Worm (Caenorhabditis elegans) whole organism, young adult: ENCODE measurements around the gene sym-4.

Source experiments
- B0019.2 ChIP-seq: fragments of 200-800 bp; sonication (Bioruptor generic); conservative IDR thresholded peaks from 2 replicates; pipeline ENCODE4 v1.3.6; 2022; ENCODE audit warnings: missing genetic modification reagents, missing genetic modification characterization, missing compliant biosample characterization
- B0035.1 ChIP-seq: sonication (generic microtip); optimal IDR thresholded peaks from 2 replicates; lab custom pipeline; 2016; ENCODE audit warnings: missing genetic modification characterization, mild to moderate bottlenecking, missing compliant biosample characterization, missing genotype, missing genetic modification reagents
- C06A6.2 ChIP-seq: fragments of 200-800 bp; sonication (Bioruptor generic); conservative IDR thresholded peaks from 2 replicates; pipeline ENCODE4 v1.3.6; 2022; ENCODE audit warnings: missing genetic modification characterization, missing compliant biosample characterization
- D2030.7 ChIP-seq: fragments of 200-800 bp; sonication (Bioruptor generic); IDR thresholded peaks from 2 replicates; pipeline ENCODE4 v1.3.6; 2022; ENCODE audit warnings: missing genetic modification reagents, missing genetic modification characterization, missing compliant biosample characterization
- K12H6.12 ChIP-seq: fragments of 200-800 bp; sonication (Bioruptor generic); optimal IDR thresholded peaks from 2 replicates; lab custom pipeline; 2018; ENCODE audit warnings: mild to moderate bottlenecking, missing genetic modification characterization, missing compliant biosample characterization
- ZK185.1 ChIP-seq: sonication (generic microtip); optimal IDR thresholded peaks from 2 replicates; lab custom pipeline; 2016; ENCODE audit warnings: mild to moderate bottlenecking, missing genetic modification characterization, missing compliant biosample characterization; ENCODE audit not compliant: poor library complexity, severe bottlenecking
- akir-1 ChIP-seq: fragments of 200-800 bp; sonication (Bioruptor generic); optimal IDR thresholded peaks from 2 replicates; lab custom pipeline; 2018; ENCODE audit warnings: mild to moderate bottlenecking, missing genetic modification characterization, moderate library complexity, missing compliant biosample characterization
- attf-3 ChIP-seq: fragments of 200-800 bp; sonication (Bioruptor generic); conservative IDR thresholded peaks from 2 replicates; pipeline ENCODE4 v1.3.6; 2022; ENCODE audit warnings: missing genetic modification reagents, missing genetic modification characterization, missing compliant biosample characterization
- attf-5 ChIP-seq: fragments of 200-800 bp; sonication (Bioruptor generic); optimal IDR thresholded peaks from 2 replicates; lab custom pipeline; 2018; ENCODE audit warnings: mild to moderate bottlenecking, missing genetic modification characterization, missing compliant biosample characterization
- cebp-1 ChIP-seq, 2 experiments: fragments of 200-800 bp in 1 of 2; sonication (Bioruptor generic) in 1 of 2; sonication (generic microtip) in 1 of 2; IDR thresholded peaks in 1 of 2; optimal IDR thresholded peaks in 1 of 2; 2 replicates each; pipeline versions ENCODE4 v1.3.6 to Lab custom; 2017 to 2022; ENCODE audit warnings: missing compliant biosample characterization in 2 of 2, missing genetic modification characterization in 2 of 2, mild to moderate bottlenecking in 1 of 2, missing genetic modification reagents in 1 of 2, moderate library complexity in 1 of 2
- cebp-2 ChIP-seq: fragments of 200-800 bp; sonication (Bioruptor generic); IDR thresholded peaks from 2 replicates; pipeline ENCODE4 v1.3.6; 2022; ENCODE audit warnings: missing genetic modification characterization, missing compliant biosample characterization
- dox-1 ChIP-seq: fragments of 200-800 bp; sonication (Bioruptor generic); IDR thresholded peaks from 2 replicates; pipeline ENCODE4 v1.3.6; 2022; ENCODE audit warnings: missing genetic modification reagents, missing genetic modification characterization, missing compliant biosample characterization
- ekl-4 ChIP-seq: fragments of 200-800 bp; sonication (Bioruptor generic); IDR thresholded peaks from 2 replicates; pipeline ENCODE4 v1.3.6; 2022; ENCODE audit warnings: missing genetic modification reagents, missing genetic modification characterization, missing compliant biosample characterization
- him-1 ChIP-seq: sonication (generic microtip); optimal IDR thresholded peaks from 2 replicates; lab custom pipeline; 2016; ENCODE audit warnings: missing genotype, missing genetic modification reagents, missing genetic modification characterization, missing compliant biosample characterization
- hlh-12 ChIP-seq: sonication (generic microtip); optimal IDR thresholded peaks from 2 replicates; lab custom pipeline; 2016; ENCODE audit warnings: missing genetic modification characterization, missing compliant biosample characterization
- hmg-20 ChIP-seq: fragments of 200-800 bp; sonication (Bioruptor generic); IDR thresholded peaks from 2 replicates; pipeline ENCODE4 v1.3.6; 2022; ENCODE audit warnings: missing genetic modification reagents, missing genetic modification characterization, missing compliant biosample characterization
- lin-54 ChIP-seq: fragments of 200-800 bp; sonication (Bioruptor generic); optimal IDR thresholded peaks from 2 replicates; lab custom pipeline; 2018; ENCODE audit warnings: mild to moderate bottlenecking, missing genetic modification characterization, missing compliant biosample characterization
- madf-3 ChIP-seq: fragments of 200-800 bp; sonication (Bioruptor generic); IDR thresholded peaks from 2 replicates; pipeline ENCODE4 v1.3.6; 2022; ENCODE audit warnings: missing genetic modification reagents, missing genetic modification characterization, missing compliant biosample characterization
- nfya-1 ChIP-seq: sonication (generic microtip); optimal IDR thresholded peaks from 2 replicates; lab custom pipeline; 2017; ENCODE audit warnings: antibody characterized with exemption, missing compliant biosample characterization, missing genetic modification characterization, borderline replicate concordance; ENCODE audit not compliant: insufficient read depth
- nfyb-1 ChIP-seq: fragments of 200-800 bp; sonication (Bioruptor generic); IDR thresholded peaks from 2 replicates; pipeline ENCODE4 v1.3.6; 2022; ENCODE audit warnings: missing genetic modification reagents, missing genetic modification characterization, missing compliant biosample characterization
- nhr-27 ChIP-seq: fragments of 200-800 bp; sonication (Bioruptor generic); optimal IDR thresholded peaks from 2 replicates; lab custom pipeline; 2018; ENCODE audit warnings: mild to moderate bottlenecking, missing genetic modification characterization, moderate library complexity, missing compliant biosample characterization
- nhr-90 ChIP-seq: sonication (generic microtip); optimal IDR thresholded peaks from 2 replicates; lab custom pipeline; 2016; ENCODE audit warnings: missing genotype, mild to moderate bottlenecking, missing genetic modification characterization, missing compliant biosample characterization
- pbrm-1 ChIP-seq: fragments of 200-800 bp; sonication (Bioruptor generic); IDR thresholded peaks from 2 replicates; pipeline ENCODE4 v1.3.6; 2022; ENCODE audit warnings: missing genetic modification reagents, missing genetic modification characterization, missing compliant biosample characterization
- rcor-1 ChIP-seq: fragments of 200-800 bp; sonication (Bioruptor generic); IDR thresholded peaks from 2 replicates; pipeline ENCODE4 v1.3.6; 2022; ENCODE audit warnings: missing genetic modification reagents, missing genetic modification characterization, missing compliant biosample characterization
- repo-1 ChIP-seq: sonication (generic microtip); optimal IDR thresholded peaks from 2 replicates; lab custom pipeline; 2017; ENCODE audit warnings: mild to moderate bottlenecking, missing genetic modification characterization, missing compliant biosample characterization
- snpc-4 ChIP-seq, 5 experiments: fragments of 150-350 bp in 1 of 5; sonication (generic microtip) in 4 of 5; optimal IDR thresholded peaks; 2 replicates each; lab custom pipeline; 2014 to 2018; ENCODE audit warnings: missing genetic modification characterization in 5 of 5, missing biosample characterization in 3 of 5, antibody characterized with exemption in 2 of 5, mild to moderate bottlenecking in 2 of 5, missing compliant biosample characterization in 2 of 5, missing genotype in 2 of 5, moderate library complexity in 2 of 5, missing genetic modification reagents in 1 of 5
- somi-1 ChIP-seq: fragments of 200-800 bp; sonication (Bioruptor generic); optimal IDR thresholded peaks from 2 replicates; lab custom pipeline; 2018; ENCODE audit warnings: mild to moderate bottlenecking, missing genetic modification characterization, missing compliant biosample characterization
- tbx-9 ChIP-seq: sonication (generic microtip); optimal IDR thresholded peaks from 2 replicates; lab custom pipeline; 2016; ENCODE audit warnings: borderline replicate concordance, missing genetic modification characterization, inconsistent platforms, missing compliant biosample characterization
- tlf-1 ChIP-seq: fragments of 200-800 bp; sonication (Bioruptor generic); optimal IDR thresholded peaks from 2 replicates; lab custom pipeline; 2018; ENCODE audit warnings: mild to moderate bottlenecking, missing genetic modification characterization, missing compliant biosample characterization
- xnd-1 ChIP-seq: sonication (generic microtip); optimal IDR thresholded peaks from 2 replicates; lab custom pipeline; 2016; ENCODE audit warnings: missing genotype, missing genetic modification reagents, missing genetic modification characterization, missing compliant biosample characterization
- ztf-18 ChIP-seq: sonication (generic microtip); optimal IDR thresholded peaks from 2 replicates; lab custom pipeline; 2016; ENCODE audit warnings: missing genotype, mild to moderate bottlenecking, missing genetic modification characterization, missing compliant biosample characterization
- ztf-28 ChIP-seq: fragments of 200-800 bp; sonication (Bioruptor generic); IDR thresholded peaks from 2 replicates; pipeline ENCODE4 v1.3.6; 2022; ENCODE audit warnings: missing genetic modification reagents, missing genetic modification characterization, missing compliant biosample characterization
- ztf-6 ChIP-seq: fragments of 200-800 bp; sonication (Bioruptor generic); IDR thresholded peaks from 2 replicates; pipeline ENCODE4 v1.3.6; 2022; ENCODE audit warnings: missing genetic modification reagents, missing genetic modification characterization, missing compliant biosample characterization

The sym-4 gene

ce11 chrX:14146740-14147140, 22.7 kb downstream of the sym-4 start (continued):
- no peak for TF ChIP-seq madf-3
- no peak for TF ChIP-seq xnd-1 (tag; lab: Kevin White, UChicago)
- TF ChIP-seq rcor-1 (GFP tag; lab: Robert Waterston, UW) = no peak
- peak; percentile 68 for TF ChIP-seq somi-1
- TF ChIP-seq tbx-9 (tag; lab: Kevin White, UChicago) = no peak
- TF ChIP-seq hmg-20 (GFP tag; lab: Robert Waterston, UW) = no peak
- no peak for TF ChIP-seq nhr-27
- no peak for TF ChIP-seq him-1
- TF ChIP-seq C06A6.2 (GFP tag; lab: Robert Waterston, UW) = no peak; the same call in 1 of the 2 replicates
- 0 out of 2 replicates have a peak, but pooled peaks have one; percentile 51 for TF ChIP-seq pbrm-1
- no peak for TF ChIP-seq attf-3 (GFP tag; lab: Robert Waterston, UW)
- no peak for TF ChIP-seq B0019.2 (GFP tag; lab: Robert Waterston, UW)
- peak; percentile 52; the same call in 1 of the 2 replicates for TF ChIP-seq dox-1 (GFP tag; lab: Robert Waterston, UW)
- no peak for TF ChIP-seq nhr-90
- no peak for TF ChIP-seq akir-1 (GFP tag; lab: Kevin White, UChicago)
- TF ChIP-seq ztf-28 (GFP tag; lab: Robert Waterston, UW) = no peak
- TF ChIP-seq ztf-18 (tag; lab: Kevin White, UChicago) = peak; percentile 21
- TF ChIP-seq B0035.1 (tag; lab: Kevin White, UChicago) = no peak
- no peak for TF ChIP-seq nfyb-1 (GFP tag; lab: Robert Waterston, UW)
- no peak for TF ChIP-seq nfya-1 (tag; lab: Kevin White, UChicago)
- peak; percentile 11 for TF ChIP-seq ZK185.1 (tag; lab: Kevin White, UChicago)
- TF ChIP-seq hlh-12 (tag; lab: Kevin White, UChicago) = no peak
- peak; percentile 69 for TF ChIP-seq attf-5 (GFP tag; lab: Kevin White, UChicago)

DNA sequence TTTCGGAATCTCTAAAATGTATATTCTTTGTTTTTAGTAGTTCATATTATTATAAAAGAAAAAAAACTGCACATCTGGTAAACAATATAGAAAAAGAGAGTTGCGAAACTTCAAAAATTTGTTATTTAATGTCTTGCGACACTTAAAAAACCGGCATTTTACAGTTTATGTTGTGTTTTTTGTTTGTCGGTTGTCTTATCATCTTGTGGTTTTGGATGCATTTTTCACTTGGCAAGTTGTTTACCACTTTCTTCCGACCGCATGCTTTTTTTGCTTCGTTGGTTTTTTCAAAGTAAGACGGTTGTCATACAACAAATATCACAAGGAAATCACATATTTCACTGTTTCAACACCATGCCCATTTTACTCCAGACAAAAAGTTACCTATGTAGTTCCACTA, 23.8 kb downstream of the sym-4 start:
- peak; percentile 80 for TF ChIP-seq cebp-1 (GFP tag; IDR thresholded peaks at IDR 0.05; lab: Robert Waterston, UW)
- TF ChIP-seq cebp-1 (tag; optimal IDR thresholded peaks at IDR 0.05; lab: Kevin White, UChicago) = peak; percentile 90
- no peak for TF ChIP-seq ztf-6 (GFP tag; lab: Robert Waterston, UW)
- no peak for TF ChIP-seq snpc-4 (GFP tag; optimal IDR thresholded peaks at IDR 0.05; lab: Kevin White, UChicago)
- peak in 2 of 4 experiments; percentile 1 to 14 for TF ChIP-seq snpc-4 (tag; optimal IDR thresholded peaks at IDR 0.05; lab: Kevin White, UChicago)

DNA sequence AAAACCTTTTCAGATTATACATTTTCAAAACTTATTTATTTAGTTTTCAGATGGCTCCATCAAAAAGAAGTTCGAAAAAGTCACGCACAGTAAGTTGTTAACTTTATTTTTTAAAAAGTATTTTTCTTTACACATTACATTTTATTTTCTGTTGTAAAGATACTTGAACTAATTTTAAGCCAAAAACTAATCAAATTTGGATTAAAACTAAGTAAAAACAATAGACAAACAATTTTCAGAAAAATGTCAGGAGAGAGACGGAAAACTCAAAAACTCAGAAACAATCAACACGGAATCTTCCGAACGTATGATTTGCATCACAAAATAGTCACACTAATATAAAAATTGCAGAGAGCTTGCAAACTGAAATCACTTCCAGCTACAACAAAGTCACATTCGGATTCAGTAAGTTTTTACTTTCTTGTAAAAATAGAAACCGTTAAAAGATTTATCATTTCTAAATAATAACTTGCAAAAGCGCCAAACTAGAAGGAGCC, 27.5 kb downstream of the sym-4 start, which contains the start of gene ceh-89:
Gene ceh-89, plus strand, starts transcription at position 51 of the 497 bp plus-strand sequence.
- no peak for TF ChIP-seq nfya-1 (tag; lab: Kevin White, UChicago)
- TF ChIP-seq nhr-27 = no peak
- TF ChIP-seq madf-3 = no peak
- TF ChIP-seq K12H6.12 = no peak
- no peak for TF ChIP-seq lin-54 (GFP tag; lab: Kevin White, UChicago)
- no peak for TF ChIP-seq repo-1 (tag; lab: Kevin White, UChicago)
- TF ChIP-seq rcor-1 (GFP tag; lab: Robert Waterston, UW) = no peak
- no peak for TF ChIP-seq tlf-1 (GFP tag; lab: Kevin White, UChicago)
- no peak for TF ChIP-seq ekl-4 (GFP tag; lab: Robert Waterston, UW)
- TF ChIP-seq D2030.7 (GFP tag; lab: Robert Waterston, UW) = no peak
- TF ChIP-seq cebp-2 = no peak
- TF ChIP-seq nfyb-1 (GFP tag; lab: Robert Waterston, UW) = no peak
